Worm (Caenorhabditis elegans) whole organism, midembryonic: ENCODE data around the gene his-4.

Experiments used
- T22C8.4 ChIP-seq: fragments of 200-800 bp; sonication (Bioruptor generic); IDR thresholded peaks from 2 replicates; pipeline ENCODE4 v1.3.6; 2022; ENCODE audit warnings: missing genetic modification characterization, missing compliant biosample characterization
- cog-1 ChIP-seq: sonication (generic microtip); optimal IDR thresholded peaks from 2 replicates; lab custom pipeline; 2016; ENCODE audit warnings: missing genetic modification characterization, missing compliant biosample characterization
- flt-1 ChIP-seq: fragments of 200-800 bp; sonication (Bioruptor generic); IDR thresholded peaks from 2 replicates; pipeline ENCODE4 v1.3.6; 2022; ENCODE audit warnings: missing genetic modification characterization, missing compliant biosample characterization
- klf-2 ChIP-seq: fragments of 200-800 bp; sonication (Bioruptor generic); conservative IDR thresholded peaks from 2 replicates; pipeline ENCODE4 v1.3.6; 2022; ENCODE audit warnings: missing genetic modification reagents, missing genetic modification characterization, missing compliant biosample characterization
- med-1 ChIP-seq: sonication (generic microtip); optimal IDR thresholded peaks from 2 replicates; lab custom pipeline; 2017; ENCODE audit warnings: missing genetic modification characterization, mild to moderate bottlenecking, missing compliant biosample characterization, antibody characterized with exemption, missing genetic modification reagents; ENCODE audit not compliant: insufficient read depth
- ref-1 ChIP-seq: fragments of 200-800 bp; sonication (Bioruptor generic); conservative IDR thresholded peaks from 2 replicates; pipeline ENCODE4 v1.3.6; 2022; ENCODE audit warnings: missing genetic modification reagents, missing genetic modification characterization, missing compliant biosample characterization
- tab-1 ChIP-seq: fragments of 200-800 bp; sonication (Bioruptor generic); IDR thresholded peaks from 2 replicates; pipeline ENCODE4 v1.3.6; 2022; ENCODE audit warnings: missing genetic modification characterization, missing compliant biosample characterization
- ztf-23 ChIP-seq: fragments of 200-800 bp; sonication (Bioruptor generic); IDR thresholded peaks from 2 replicates; pipeline ENCODE4 v1.3.6; 2022; ENCODE audit warnings: missing genetic modification reagents, missing genetic modification characterization, missing compliant biosample characterization
- ztf-29 ChIP-seq: fragments of 200-800 bp; sonication (Bioruptor generic); IDR thresholded peaks from 2 replicates; pipeline ENCODE4 v1.3.6; 2022; ENCODE audit warnings: missing genetic modification reagents, missing genetic modification characterization, missing compliant biosample characterization

his-4 gene

DNA sequence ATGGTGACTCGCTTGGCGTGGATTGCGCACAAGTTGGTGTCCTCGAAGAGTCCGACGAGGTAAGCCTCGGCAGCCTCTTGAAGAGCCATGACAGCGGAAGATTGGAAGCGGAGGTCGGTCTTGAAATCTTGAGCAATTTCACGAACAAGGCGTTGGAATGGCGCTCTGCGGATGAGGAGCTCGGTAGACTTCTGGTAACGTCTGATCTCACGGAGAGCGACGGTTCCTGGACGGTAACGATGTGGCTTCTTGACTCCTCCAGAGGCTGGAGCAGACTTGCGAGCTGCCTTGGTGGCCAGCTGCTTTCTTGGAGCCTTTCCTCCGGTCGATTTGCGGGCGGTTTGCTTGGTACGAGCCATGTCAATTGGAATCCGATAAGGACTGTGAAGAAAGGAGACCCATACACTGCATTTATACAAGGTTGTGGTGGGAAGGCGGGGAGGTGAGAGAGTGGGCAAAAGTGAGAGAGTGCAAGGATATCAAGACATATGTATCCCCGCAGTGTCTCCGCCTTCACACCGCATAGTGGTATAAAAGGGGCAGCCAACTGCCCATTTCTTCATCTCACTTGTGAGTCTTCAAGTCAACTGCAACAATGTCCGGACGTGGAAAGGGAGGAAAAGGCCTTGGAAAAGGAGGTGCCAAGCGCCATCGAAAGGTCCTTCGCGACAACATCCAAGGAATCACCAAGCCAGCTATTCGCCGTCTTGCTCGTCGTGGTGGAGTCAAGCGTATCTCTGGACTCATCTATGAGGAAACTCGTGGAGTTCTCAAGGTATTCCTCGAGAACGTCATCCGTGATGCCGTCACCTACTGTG, 1.8 kb upstream of the his-4 start, which contains the start of the genes his-2 and his-1:
his-2 (minus strand) TSS at position 359 of the 818 bp plus-strand sequence.
his-1 (plus strand) TSS at position 596 of the 818 bp plus-strand sequence.
- TF ChIP-seq klf-2 (GFP tag; lab: Robert Waterston, UW) (0 out of 2 replicates have a peak, but pooled peaks have one; percentile 3), ztf-23 (GFP tag; lab: Robert Waterston, UW) (0 out of 2 replicates have a peak, but pooled peaks have one; percentile 35), flt-1 (GFP tag; lab: Robert Waterston, UW) (peak; percentile 81)

- TF ChIP-seq flt-1 (GFP tag; lab: Robert Waterston, UW), result no peak
- TF ChIP-seq tab-1, result no peak
- TF ChIP-seq T22C8.4, result no peak
- TF ChIP-seq klf-2 (GFP tag; lab: Robert Waterston, UW), result no peak
- no peak for TF ChIP-seq ztf-23 (GFP tag; lab: Robert Waterston, UW)
- no peak for TF ChIP-seq ztf-29 (GFP tag; lab: Robert Waterston, UW)
- TF ChIP-seq cog-1 (tag; lab: Kevin White, UChicago), result no peak
- TF ChIP-seq ref-1 (GFP tag; lab: Robert Waterston, UW), result no peak
These were observed 1.1 kb upstream of the his-4 start for ce11 chrV:16041412-16041811.

DNA sequence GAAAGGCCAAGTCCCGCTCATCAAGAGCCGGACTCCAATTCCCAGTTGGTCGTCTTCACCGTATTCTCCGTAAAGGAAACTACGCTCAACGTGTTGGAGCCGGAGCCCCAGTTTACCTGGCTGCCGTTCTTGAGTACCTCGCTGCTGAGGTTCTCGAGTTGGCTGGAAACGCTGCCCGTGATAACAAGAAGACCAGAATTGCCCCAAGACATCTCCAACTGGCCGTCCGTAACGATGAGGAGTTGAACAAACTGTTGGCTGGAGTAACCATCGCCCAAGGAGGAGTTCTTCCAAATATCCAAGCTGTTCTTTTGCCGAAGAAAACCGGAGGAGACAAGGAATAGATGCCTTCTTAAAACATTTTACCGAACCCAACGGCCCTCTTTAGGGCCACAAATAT, 533 bp upstream of the his-4 start:
- peak; percentile 25 for TF ChIP-seq flt-1 (GFP tag; lab: Robert Waterston, UW)

- no peak for TF ChIP-seq T22C8.4
- no peak for TF ChIP-seq flt-1 (GFP tag; lab: Robert Waterston, UW)
- TF ChIP-seq med-1 (GFP tag; lab: Kevin White, UChicago), result no peak
- TF ChIP-seq cog-1 (tag; lab: Kevin White, UChicago), result no peak
These were observed 4.1 kb downstream of the his-4 start, which contains the start of gene T10C6.10 for ce11 chrV:16036166-16036565. Gene T10C6.10, plus strand, starts transcription at chrV:16036413.

DNA sequence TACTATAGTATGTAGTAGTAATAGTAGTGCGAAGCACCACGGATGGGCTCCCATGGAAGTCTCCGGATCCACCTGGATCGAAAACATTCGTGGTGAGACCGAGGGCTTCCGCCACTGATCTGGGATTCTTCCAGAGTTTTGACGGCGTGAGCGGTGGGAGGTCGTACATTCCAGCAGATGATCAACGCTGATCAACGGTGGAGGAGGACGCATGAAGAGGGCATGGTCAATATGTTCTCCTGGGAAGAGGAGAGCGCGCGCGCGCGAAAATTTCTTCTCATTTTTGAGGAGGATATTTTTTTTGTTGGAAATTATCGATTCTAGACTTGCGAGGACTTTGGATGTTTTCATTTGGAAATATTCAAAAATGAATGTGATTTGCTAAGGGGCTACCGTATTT, 6.8 kb downstream of the his-4 start:
- TF ChIP-seq cog-1 (tag; lab: Kevin White, UChicago) (no peak), flt-1 (GFP tag; lab: Robert Waterston, UW) (no peak), med-1 (GFP tag; lab: Kevin White, UChicago) (no peak), ref-1 (GFP tag; lab: Robert Waterston, UW) (no peak), klf-2 (GFP tag; lab: Robert Waterston, UW) (no peak), ztf-23 (GFP tag; lab: Robert Waterston, UW) (no peak), ztf-29 (GFP tag; lab: Robert Waterston, UW) (no peak), T22C8.4 (no peak), tab-1 (no peak)

DNA sequence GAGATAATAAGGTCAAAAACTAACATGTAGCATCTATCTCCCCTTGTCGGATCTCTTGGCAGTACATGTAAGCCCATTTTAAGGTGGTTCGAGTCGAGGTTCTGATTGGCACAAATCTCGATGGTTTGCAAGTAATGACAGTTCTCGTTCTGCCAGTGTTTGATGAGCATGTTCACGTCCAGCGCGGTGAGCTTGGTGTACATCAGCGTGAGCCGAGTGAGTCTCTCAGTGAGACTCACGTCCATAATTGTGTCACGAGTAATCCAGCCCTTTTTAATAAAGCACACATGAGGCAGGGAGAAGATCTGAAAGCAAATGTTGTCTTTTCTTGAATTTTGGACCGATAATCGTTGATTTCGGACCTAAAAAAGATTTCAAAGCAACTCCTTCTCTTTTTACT, 7.6 kb downstream of the his-4 start, which contains the start of gene T10C6.16:
T10C6.16 (minus strand) TSS at position 245 of the 400 bp plus-strand sequence.
- no peak for TF ChIP-seq ztf-23 (GFP tag; lab: Robert Waterston, UW)
- TF ChIP-seq T22C8.4, result no peak
- TF ChIP-seq ref-1 (GFP tag; lab: Robert Waterston, UW), result no peak
- TF ChIP-seq ztf-29 (GFP tag; lab: Robert Waterston, UW), result no peak

DNA sequence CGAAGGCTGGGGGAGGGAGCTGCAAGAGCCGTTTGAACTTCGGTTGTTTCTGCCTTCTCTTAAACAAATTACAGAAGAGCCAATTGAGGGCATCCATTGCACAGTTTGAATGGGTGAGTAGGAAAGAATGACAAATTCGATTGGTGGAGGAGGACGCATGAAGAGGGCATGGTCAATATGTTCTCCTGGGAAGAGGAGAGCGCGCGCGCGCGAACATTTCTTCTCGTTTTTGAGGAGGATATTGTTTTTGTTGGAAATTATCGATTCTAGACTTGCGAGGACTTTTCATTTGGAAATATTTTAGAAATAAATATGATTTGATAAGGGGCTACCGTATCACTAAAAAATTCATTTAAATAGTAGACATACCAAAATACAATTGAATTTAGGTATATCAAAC, 8.7 kb downstream of the his-4 start, which contains the start of gene T10C6.7:
T10C6.7 (minus strand) TSS at position 143 of the 400 bp plus-strand sequence.
- TF ChIP-seq T22C8.4 (no peak), klf-2 (GFP tag; lab: Robert Waterston, UW) (no peak), tab-1 (no peak), ztf-23 (GFP tag; lab: Robert Waterston, UW) (no peak), flt-1 (GFP tag; lab: Robert Waterston, UW) (no peak), med-1 (GFP tag; lab: Kevin White, UChicago) (no peak), ref-1 (GFP tag; lab: Robert Waterston, UW) (no peak), cog-1 (tag; lab: Kevin White, UChicago) (no peak), ztf-29 (GFP tag; lab: Robert Waterston, UW) (no peak)

ce11 chrV:16029237-16029636, 11.1 kb downstream of the his-4 start:
- no peak for TF ChIP-seq klf-2 (GFP tag; lab: Robert Waterston, UW)
- no peak for TF ChIP-seq med-1 (GFP tag; lab: Kevin White, UChicago)
- no peak for TF ChIP-seq ztf-23 (GFP tag; lab: Robert Waterston, UW)
- TF ChIP-seq ztf-29 (GFP tag; lab: Robert Waterston, UW), result no peak
- no peak for TF ChIP-seq tab-1
- TF ChIP-seq flt-1 (GFP tag; lab: Robert Waterston, UW), result no peak
- TF ChIP-seq ref-1 (GFP tag; lab: Robert Waterston, UW), result no peak
- TF ChIP-seq cog-1 (tag; lab: Kevin White, UChicago), result no peak
- TF ChIP-seq T22C8.4, result no peak

ce11 chrV:16024917-16025316, 15.4 kb downstream of the his-4 start:
- 0 out of 2 replicates have a peak, but pooled peaks have one; percentile 39 for TF ChIP-seq tab-1
- no peak for TF ChIP-seq klf-2 (GFP tag; lab: Robert Waterston, UW)

DNA sequence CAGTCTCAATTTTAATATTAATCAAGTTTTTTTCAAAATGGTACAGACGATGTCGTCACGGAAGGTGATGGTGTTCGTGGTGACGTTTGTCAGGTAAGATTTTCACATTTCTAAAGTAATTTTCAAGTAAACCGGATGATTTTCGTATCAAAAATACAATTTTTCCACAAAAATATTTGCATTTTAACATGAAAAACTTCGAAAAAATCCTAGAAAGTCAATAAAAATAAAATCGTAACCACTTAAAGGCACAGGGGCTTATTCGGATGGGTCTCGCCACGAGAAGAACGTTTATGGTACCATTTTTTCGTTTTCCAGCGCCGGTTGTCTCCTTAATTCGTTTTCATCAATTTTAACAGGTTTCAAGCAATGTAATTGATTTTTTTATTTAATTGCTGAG, 16.0 kb downstream of the his-4 start, which contains the start of gene T10C6.6:
T10C6.6 (plus strand) TSS at position 27 of the 400 bp plus-strand sequence.
- TF ChIP-seq T22C8.4 (no peak), flt-1 (GFP tag; lab: Robert Waterston, UW) (no peak), med-1 (GFP tag; lab: Kevin White, UChicago) (no peak), ztf-29 (GFP tag; lab: Robert Waterston, UW) (no peak), ztf-23 (GFP tag; lab: Robert Waterston, UW) (no peak), klf-2 (GFP tag; lab: Robert Waterston, UW) (no peak), tab-1 (no peak), ref-1 (GFP tag; lab: Robert Waterston, UW) (no peak), cog-1 (tag; lab: Kevin White, UChicago) (no peak)
